Comparison of ENCODE assay signal across 4 fruit fly cellular contexts in genomic region chr3R:27553921-27554320, dm6.
TF ChIP-seq lines count a peak whose summit lies in the region.

No protein-coding gene starts in this region.

TF ChIP-seq in whole organism, adult, 20 proteins besides CTCF, POLR2A, EP300 and RAD21 (continued from another document):
- peak; percentile 45 for TF ChIP-seq CG7045 (GFP tag; optimal IDR thresholded peaks at IDR 0.05; lab: Kevin White, UChicago)
- TF ChIP-seq cic (GFP tag; optimal IDR thresholded peaks at IDR 0.05; lab: Kevin White, UChicago) = no peak
TF ChIP-seq in whole organism, adult: peak in this region for 12.

TF ChIP-seq in whole organism, embryonic, 481 proteins besides CTCF, POLR2A, EP300 and RAD21 (continued from another document and continues in another):
- no peak for TF ChIP-seq CG32767 (GFP tag; IDR thresholded peaks at IDR 0.05; lab: Robert Waterston, UW)
- TF ChIP-seq CG32772 (GFP tag; IDR thresholded peaks at IDR 0.05; lab: Robert Waterston, UW) = peak; percentile 34; the same call in 1 of the 2 replicates
- no peak for TF ChIP-seq Trl (optimal IDR thresholded peaks at IDR 0.05; lab: Kevin White, UChicago)
- no peak for TF ChIP-seq Trl (GFP tag; optimal IDR thresholded peaks at IDR 0.05; lab: Kevin White, UChicago)
- 0 out of 2 replicates have a peak, but pooled peaks have one; percentile 12 for TF ChIP-seq seq (GFP tag; IDR thresholded peaks at IDR 0.05; lab: Robert Waterston, UW)
- no peak for TF ChIP-seq Fer2 (tag; optimal IDR thresholded peaks at IDR 0.05; lab: Kevin White, UChicago)
- peak; percentile 61 for TF ChIP-seq CG10959 (GFP tag; IDR thresholded peaks at IDR 0.05; lab: Robert Waterston, UW)
- no peak for TF ChIP-seq lov (optimal IDR thresholded peaks at IDR 0.05; lab: Kevin White, UChicago)
- TF ChIP-seq lov (GFP tag; IDR thresholded peaks at IDR 0.05; lab: Robert Waterston, UW) = no peak
- TF ChIP-seq dpn (GFP tag; optimal IDR thresholded peaks at IDR 0.05; lab: Kevin White, UChicago) = peak in 1 of 2 experiments; percentile 13
- no peak for TF ChIP-seq HLH4C (GFP tag; IDR thresholded peaks at IDR 0.05; lab: Robert Waterston, UW; ENCODE audit: partially characterized antibody)
- TF ChIP-seq CG11247 (GFP tag; IDR thresholded peaks at IDR 0.05; lab: Robert Waterston, UW) = 0 out of 2 replicates have a peak, but pooled peaks have one; percentile 18
- no peak for TF ChIP-seq CG6791 (GFP tag; IDR thresholded peaks at IDR 0.05; lab: Robert Waterston, UW; ENCODE audit: partially characterized antibody)
- peak; percentile 53 for TF ChIP-seq CG8924 (tag; optimal IDR thresholded peaks at IDR 0.05; lab: Kevin White, UChicago)
- no peak for TF ChIP-seq CG16779 (GFP tag; IDR thresholded peaks at IDR 0.05; lab: Robert Waterston, UW)
- TF ChIP-seq CG12155 (GFP tag; optimal IDR thresholded peaks at IDR 0.05; lab: Kevin White, UChicago) = no peak
- peak; percentile 50; the same call in 2 of the 3 replicates for TF ChIP-seq CG17361 (GFP tag; IDR thresholded peaks at IDR 0.05; lab: Robert Waterston, UW)
- 0 out of 3 replicates have a peak, but pooled peaks have one; percentile 48 for TF ChIP-seq gce (GFP tag; IDR thresholded peaks at IDR 0.05; lab: Robert Waterston, UW)
- TF ChIP-seq CG2712 (tag; optimal IDR thresholded peaks at IDR 0.05; lab: Kevin White, UChicago) = peak; percentile 69
- no peak for TF ChIP-seq ftz-f1 (GFP tag; optimal IDR thresholded peaks at IDR 0.05; lab: Kevin White, UChicago)
- TF ChIP-seq CG17359 (tag; optimal IDR thresholded peaks at IDR 0.05; lab: Kevin White, UChicago) = peak; percentile 70
- TF ChIP-seq sima (GFP tag; optimal IDR thresholded peaks at IDR 0.05; lab: Kevin White, UChicago) = no peak
- peak; percentile 91 for TF ChIP-seq sens (GFP tag; lab: Kevin White, UChicago)
- TF ChIP-seq CG8388 (GFP tag; optimal IDR thresholded peaks at IDR 0.05; lab: Kevin White, UChicago) = peak; percentile 42
- peak; percentile 74 for TF ChIP-seq ttk (GFP tag; IDR thresholded peaks at IDR 0.05; lab: Robert Waterston, UW)
- peak; percentile 59 for TF ChIP-seq HLH3B (GFP tag; IDR thresholded peaks at IDR 0.05; lab: Robert Waterston, UW)
- TF ChIP-seq CG2875 (GFP tag; optimal IDR thresholded peaks at IDR 0.05; lab: Kevin White, UChicago) = peak; percentile 60
- TF ChIP-seq CG2129 (GFP tag; IDR thresholded peaks at IDR 0.05; lab: Robert Waterston, UW; ENCODE audit: partially characterized antibody) = no peak
- TF ChIP-seq Ets65A (GFP tag; lab: Kevin White, UChicago) = peak; percentile 75
- TF ChIP-seq D (optimal IDR thresholded peaks at IDR 0.05; lab: Kevin White, UChicago) = no peak
- TF ChIP-seq D (GFP tag; optimal IDR thresholded peaks at IDR 0.05; lab: Kevin White, UChicago) = peak; percentile 27
- TF ChIP-seq Pdp1 (GFP tag; optimal IDR thresholded peaks at IDR 0.05; lab: Kevin White, UChicago) = peak; percentile 5 to 49
- TF ChIP-seq CG4820 (GFP tag; optimal IDR thresholded peaks at IDR 0.05; lab: Kevin White, UChicago) = peak; percentile 8
- TF ChIP-seq bcd (GFP tag; optimal IDR thresholded peaks at IDR 0.05; lab: Kevin White, UChicago) = peak; percentile 15
- TF ChIP-seq peb (GFP tag; IDR thresholded peaks at IDR 0.05; lab: Robert Waterston, UW) = no peak
- TF ChIP-seq CG6175 (GFP tag; IDR thresholded peaks at IDR 0.05; lab: Robert Waterston, UW) = no peak
- TF ChIP-seq pum (GFP tag; optimal IDR thresholded peaks at IDR 0.05; lab: Kevin White, UChicago) = peak; percentile 25
- 0 out of 2 replicates have a peak, but pooled peaks have one; percentile 21 for TF ChIP-seq chm (GFP tag; IDR thresholded peaks at IDR 0.05; lab: Robert Waterston, UW)
- peak; percentile 57 for TF ChIP-seq CG7839 (tag; optimal IDR thresholded peaks at IDR 0.05; lab: Kevin White, UChicago)
- TF ChIP-seq salm (tag; optimal IDR thresholded peaks at IDR 0.05; lab: Kevin White, UChicago) = peak; percentile 46
- peak; percentile 36 for TF ChIP-seq Abd-B (GFP tag; optimal IDR thresholded peaks at IDR 0.05; lab: Kevin White, UChicago)
- no peak for TF ChIP-seq PHDP (tag; optimal IDR thresholded peaks at IDR 0.05; lab: Kevin White, UChicago)

TF ChIP-seq in whole organism, prepupa, 60 proteins besides CTCF, POLR2A, EP300 and RAD21 (continued from another document):
- peak; percentile 87 for TF ChIP-seq Eip75B (GFP tag; optimal IDR thresholded peaks at IDR 0.05; lab: Kevin White, UChicago)
- peak; percentile 87 for TF ChIP-seq CG11902 (GFP tag; optimal IDR thresholded peaks at IDR 0.05; lab: Kevin White, UChicago)
- peak; percentile 75 for TF ChIP-seq Ets96B (tag; optimal IDR thresholded peaks at IDR 0.05; lab: Kevin White, UChicago)
- peak; percentile 91 for TF ChIP-seq esn (GFP tag; optimal IDR thresholded peaks at IDR 0.05; lab: Kevin White, UChicago)
- TF ChIP-seq CG34406 (GFP tag; optimal IDR thresholded peaks at IDR 0.05; lab: Kevin White, UChicago) = peak; percentile 89
- peak; percentile 84 for TF ChIP-seq Hr39 (GFP tag; optimal IDR thresholded peaks at IDR 0.05; lab: Kevin White, UChicago)
- TF ChIP-seq pdm3 (GFP tag; optimal IDR thresholded peaks at IDR 0.05; lab: Kevin White, UChicago) = peak; percentile 89
- peak; percentile 86 for TF ChIP-seq CG31627 (GFP tag; optimal IDR thresholded peaks at IDR 0.05; lab: Kevin White, UChicago)
- peak; percentile 57 for TF ChIP-seq CG6808 (GFP tag; optimal IDR thresholded peaks at IDR 0.05; lab: Kevin White, UChicago)
- peak; percentile 52 for TF ChIP-seq spab (GFP tag; optimal IDR thresholded peaks at IDR 0.05; lab: Kevin White, UChicago)
- no peak for TF ChIP-seq dsx (GFP tag; optimal IDR thresholded peaks at IDR 0.05; lab: Kevin White, UChicago; ENCODE audit: poor library complexity, severe bottlenecking)
- TF ChIP-seq eg (GFP tag; IDR thresholded peaks at IDR 0.05; lab: Robert Waterston, UW) = peak; percentile 88
- TF ChIP-seq CG8119 (GFP tag; IDR thresholded peaks at IDR 0.05; lab: Robert Waterston, UW) = peak; percentile 90
- peak; percentile 81 for TF ChIP-seq Gug (GFP tag; IDR thresholded peaks at IDR 0.05; lab: Robert Waterston, UW)
- peak; percentile 85 for TF ChIP-seq Sox102F (GFP tag; optimal IDR thresholded peaks at IDR 0.05; lab: Kevin White, UChicago)
- TF ChIP-seq CG3919 (GFP tag; optimal IDR thresholded peaks at IDR 0.05; lab: Kevin White, UChicago) = peak; percentile 90
- peak; percentile 38 for TF ChIP-seq vri (GFP tag; optimal IDR thresholded peaks at IDR 0.05; lab: Kevin White, UChicago)
- TF ChIP-seq CG1621 (tag; optimal IDR thresholded peaks at IDR 0.05; lab: Kevin White, UChicago) = no peak
- peak; percentile 52 for TF ChIP-seq CG6854 (GFP tag; optimal IDR thresholded peaks at IDR 0.05; lab: Kevin White, UChicago)
- TF ChIP-seq CG11294 (GFP tag; IDR thresholded peaks at IDR 0.05; lab: Robert Waterston, UW) = peak; percentile 69; the same call in 1 of the 2 replicates
- peak; percentile 75 for TF ChIP-seq Lpt (GFP tag; optimal IDR thresholded peaks at IDR 0.05; lab: Kevin White, UChicago)
- TF ChIP-seq CG6276 (GFP tag; optimal IDR thresholded peaks at IDR 0.05; lab: Kevin White, UChicago) = no peak
- peak; percentile 29 to 64 for TF ChIP-seq salr (GFP tag; optimal IDR thresholded peaks at IDR 0.05; lab: Kevin White, UChicago)
- TF ChIP-seq Sox15 (GFP tag; optimal IDR thresholded peaks at IDR 0.05; lab: Kevin White, UChicago) = peak; percentile 84
- no peak for TF ChIP-seq fkh (GFP tag; optimal IDR thresholded peaks at IDR 0.05; lab: Kevin White, UChicago)
- peak; percentile 88 for TF ChIP-seq OdsH (GFP tag; optimal IDR thresholded peaks at IDR 0.05; lab: Kevin White, UChicago)
- no peak for TF ChIP-seq Eip93F (GFP tag; optimal IDR thresholded peaks at IDR 0.05; lab: Kevin White, UChicago)
- TF ChIP-seq CG15336 (GFP tag; IDR thresholded peaks at IDR 0.05; lab: Robert Waterston, UW) = peak; percentile 93
- peak; percentile 80 for TF ChIP-seq CG10669 (GFP tag; optimal IDR thresholded peaks at IDR 0.05; lab: Kevin White, UChicago)
- TF ChIP-seq CG9139 (GFP tag; optimal IDR thresholded peaks at IDR 0.05; lab: Kevin White, UChicago) = no peak
- peak; percentile 78 for TF ChIP-seq Ets21C (GFP tag; optimal IDR thresholded peaks at IDR 0.05; lab: Kevin White, UChicago)
- TF ChIP-seq CG11762 (GFP tag; optimal IDR thresholded peaks at IDR 0.05; lab: Kevin White, UChicago; ENCODE audit: insufficient read depth) = peak; percentile 86
- TF ChIP-seq cyc (GFP tag; optimal IDR thresholded peaks at IDR 0.05; lab: Kevin White, UChicago) = peak; percentile 87
- peak; percentile 89 for TF ChIP-seq CG6792 (GFP tag; optimal IDR thresholded peaks at IDR 0.05; lab: Kevin White, UChicago)
- TF ChIP-seq CG32006 (GFP tag; optimal IDR thresholded peaks at IDR 0.05; lab: Kevin White, UChicago) = peak; percentile 88
- TF ChIP-seq Sox14 (GFP tag; optimal IDR thresholded peaks at IDR 0.05; lab: Kevin White, UChicago) = peak; percentile 84
- TF ChIP-seq CG7368 (GFP tag; optimal IDR thresholded peaks at IDR 0.05; lab: Kevin White, UChicago) = peak; percentile 84
- TF ChIP-seq net (GFP tag; optimal IDR thresholded peaks at IDR 0.05; lab: Kevin White, UChicago) = peak; percentile 82
- TF ChIP-seq dac (GFP tag; optimal IDR thresholded peaks at IDR 0.05; lab: Kevin White, UChicago) = peak; percentile 54
- TF ChIP-seq Met (GFP tag; optimal IDR thresholded peaks at IDR 0.05; lab: Kevin White, UChicago) = peak; percentile 90
TF ChIP-seq in whole organism, prepupa: peak in this region for 53.

TF ChIP-seq in whole organism, wandering third instar larva, 38 proteins besides CTCF, POLR2A, EP300 and RAD21 (continued from another document):
- TF ChIP-seq dl (GFP tag; optimal IDR thresholded peaks at IDR 0.05; lab: Kevin White, UChicago; ENCODE audit: insufficient read depth in 1 of 2, partially characterized antibody in 2 of 2) (no peak), OdsH (GFP tag; optimal IDR thresholded peaks at IDR 0.05; lab: Kevin White, UChicago) (peak; percentile 61), Jra (GFP tag; optimal IDR thresholded peaks at IDR 0.05; lab: Kevin White, UChicago) (no peak), brk (GFP tag; optimal IDR thresholded peaks at IDR 0.05; lab: Kevin White, UChicago) (no peak), Abd-B (GFP tag; optimal IDR thresholded peaks at IDR 0.05; lab: Kevin White, UChicago) (no peak), HLH106 (tag; optimal IDR thresholded peaks at IDR 0.05; lab: Kevin White, UChicago) (peak; percentile 52), sv (GFP tag; optimal IDR thresholded peaks at IDR 0.05; lab: Kevin White, UChicago) (no peak), Mio (GFP tag; optimal IDR thresholded peaks at IDR 0.05; lab: Kevin White, UChicago) (no peak), foxo (GFP tag; optimal IDR thresholded peaks at IDR 0.05; lab: Kevin White, UChicago) (peak in 1 of 2 experiments; percentile 84), Rel (GFP tag; optimal IDR thresholded peaks at IDR 0.05; lab: Kevin White, UChicago) (no peak), Rel (tag; optimal IDR thresholded peaks at IDR 0.05; lab: Kevin White, UChicago) (no peak), dmrt93B (GFP tag; optimal IDR thresholded peaks at IDR 0.05; lab: Kevin White, UChicago) (peak; percentile 33), Hnf4 (GFP tag; optimal IDR thresholded peaks at IDR 0.05; lab: Kevin White, UChicago) (peak; percentile 62), Hr78 (GFP tag; optimal IDR thresholded peaks at IDR 0.05; lab: Kevin White, UChicago) (no peak), tai (GFP tag; optimal IDR thresholded peaks at IDR 0.05; lab: Kevin White, UChicago) (peak; percentile 27), Dfd (GFP tag; optimal IDR thresholded peaks at IDR 0.05; lab: Kevin White, UChicago) (no peak)
TF ChIP-seq in whole organism, wandering third instar larva: peak in this region for 16.
